Fruit fly (Drosophila melanogaster): ENCODE measurements around the gene CG10098.

CG10098 gene

dm6 chr3R:7150544-7151406 lies 26.4 kb downstream of the CG10098 start, which contains the start of the genes gfzf and Sas-4 (continued):
- TF ChIP-seq CG4282 (GFP tag; optimal IDR thresholded peaks at IDR 0.05) (no peak), CG11504 (tag; optimal IDR thresholded peaks at IDR 0.05) (no peak), CG17328 (GFP tag; IDR thresholded peaks at IDR 0.05) (peak; percentile 48; the same call in 1 of the 2 replicates), Dll (GFP tag; IDR thresholded peaks at IDR 0.05; ENCODE audit: partially characterized antibody) (no peak), CG7928 (GFP tag; optimal IDR thresholded peaks at IDR 0.05) (peak; percentile 88), Six4 (GFP tag; optimal IDR thresholded peaks at IDR 0.05) (peak; percentile 38), CG9817 (tag; optimal IDR thresholded peaks at IDR 0.05) (peak; percentile 60), CG9215 (GFP tag; IDR thresholded peaks at IDR 0.05) (peak; percentile 81), Bteb2 (GFP tag; optimal IDR thresholded peaks at IDR 0.05) (peak; percentile 25), Fer3 (tag; optimal IDR thresholded peaks at IDR 0.05) (peak; percentile 28), az2 (GFP tag; optimal IDR thresholded peaks at IDR 0.05) (peak; percentile 58), zfh1 (GFP tag; IDR thresholded peaks at IDR 0.05) (peak; percentile 70; the same call in 2 of the 3 replicates), CG11093 (GFP tag; IDR thresholded peaks at IDR 0.05) (peak; percentile 80; the same call in 2 of the 3 replicates), Ada2b (GFP tag; IDR thresholded peaks at IDR 0.05) (peak; percentile 38; the same call in 1 of the 2 replicates), CG7839 (tag; optimal IDR thresholded peaks at IDR 0.05) (peak; percentile 54), NFAT (GFP tag; IDR thresholded peaks at IDR 0.05) (peak; percentile 54), CG33557 (GFP tag; optimal IDR thresholded peaks at IDR 0.05) (peak; percentile 38), kah (GFP tag; optimal IDR thresholded peaks at IDR 0.05) (no peak), pum (GFP tag; optimal IDR thresholded peaks at IDR 0.05) (peak; percentile 27), zen (tag; optimal IDR thresholded peaks at IDR 0.05) (peak; percentile 39), so (GFP tag; IDR thresholded peaks at IDR 0.05) (no peak), CG17829 (tag; optimal IDR thresholded peaks at IDR 0.05) (peak; percentile 44), Hmr (GFP tag; optimal IDR thresholded peaks at IDR 0.05) (no peak), Lim3 (GFP tag; IDR thresholded peaks at IDR 0.05) (0 out of 2 replicates have a peak, but pooled peaks have one; percentile 27), HLH3B (GFP tag; IDR thresholded peaks at IDR 0.05) (peak; percentile 42; the same call in 1 of the 2 replicates), CG5245 (GFP tag; optimal IDR thresholded peaks at IDR 0.05) (peak; percentile 25), CG1792 (GFP tag; optimal IDR thresholded peaks at IDR 0.05) (no peak), Stat92E (GFP tag; optimal IDR thresholded peaks at IDR 0.05) (no peak), gfzf (GFP tag; optimal IDR thresholded peaks at IDR 0.05) (peak; percentile 95), knrl (GFP tag; IDR thresholded peaks at IDR 0.05; ENCODE audit: partially characterized antibody) (no peak), Bdp1 (GFP tag; optimal IDR thresholded peaks at IDR 0.05) (peak; percentile 11), CG34422 (GFP tag; IDR thresholded peaks at IDR 0.05) (peak; percentile 44), Awh (GFP tag; IDR thresholded peaks at IDR 0.05) (peak; percentile 13; the same call in 1 of the 2 replicates), pb (GFP tag; optimal IDR thresholded peaks at IDR 0.05) (no peak), Blimp-1 (GFP tag; optimal IDR thresholded peaks at IDR 0.05) (peak; percentile 33), ken (GFP tag; IDR thresholded peaks at IDR 0.05) (peak; percentile 43; the same call in 1 of the 3 replicates), CG14860 (GFP tag; IDR thresholded peaks at IDR 0.05; ENCODE audit: partially characterized antibody) (no peak), CG17186 (GFP tag; optimal IDR thresholded peaks at IDR 0.05) (no peak), esg (GFP tag; conservative IDR thresholded peaks at IDR 0.05) (peak; percentile 74), pfk (GFP tag; optimal IDR thresholded peaks at IDR 0.05) (no peak), H2.0 (GFP tag; IDR thresholded peaks at IDR 0.05) (peak; percentile 59), Gsc (GFP tag; IDR thresholded peaks at IDR 0.05) (no peak; the same call in 1 of the 2 replicates), CG1529 (GFP tag; optimal IDR thresholded peaks at IDR 0.05) (no peak), Dbx (GFP tag; IDR thresholded peaks at IDR 0.05) (peak; percentile 54; the same call in 2 of the 3 replicates), klu (GFP tag; IDR thresholded peaks at IDR 0.05) (peak; percentile 48; the same call in 1 of the 2 replicates), mirr (GFP tag; optimal IDR thresholded peaks at IDR 0.05) (no peak), ERR (GFP tag; optimal IDR thresholded peaks at IDR 0.05) (no peak), CG12659 (GFP tag; optimal IDR thresholded peaks at IDR 0.05) (peak; percentile 64)
